Worm (Caenorhabditis elegans) whole organism, L4 larva: ENCODE measurements around the gene frpr-6.

Experiments used
- F26F4.8 ChIP-seq: fragments of 200-800 bp; sonication (Bioruptor generic); conservative IDR thresholded peaks from 2 replicates; pipeline ENCODE4 v1.3.6; 2022; ENCODE audit warnings: missing genetic modification characterization, missing compliant biosample characterization
- F37D6.2 ChIP-seq: sonication (generic microtip); optimal IDR thresholded peaks from 2 replicates; lab custom pipeline; 2016; ENCODE audit warnings: mild to moderate bottlenecking, missing genetic modification characterization, missing compliant biosample characterization
- F44E2.7 ChIP-seq: fragments of 200-800 bp; sonication (Bioruptor generic); IDR thresholded peaks from 2 replicates; pipeline ENCODE4 v2.1.2; 2022; ENCODE audit warnings: missing genetic modification characterization, missing compliant biosample characterization
- R02D3.7 ChIP-seq: fragments of 150-350 bp; sonication (generic microtip); optimal IDR thresholded peaks from 3 replicates; lab custom pipeline; 2014; ENCODE audit warnings: missing biosample characterization, missing genetic modification characterization
- T20F7.1 ChIP-seq: fragments of 200-800 bp; sonication (Bioruptor generic); optimal IDR thresholded peaks from 2 replicates; lab custom pipeline; 2018; ENCODE audit warnings: mild to moderate bottlenecking, missing genetic modification characterization, missing compliant biosample characterization
- Y75B8A.6 ChIP-seq: fragments of 200-800 bp; sonication (Bioruptor generic); IDR thresholded peaks from 2 replicates; pipeline ENCODE4 v1.3.6; 2022; ENCODE audit warnings: missing genetic modification reagents, missing genetic modification characterization, missing compliant biosample characterization
- aha-1 ChIP-seq: fragments of 150-350 bp; peaks from one replicate; lab custom pipeline; 2014; ENCODE audit warnings: missing biosample characterization, missing genetic modification characterization
- ama-1 ChIP-seq: fragments of 150-350 bp; optimal IDR thresholded peaks from 2 replicates; lab custom pipeline; 2014; ENCODE audit warnings: inconsistent platforms, mixed read lengths
- ceh-20 ChIP-seq: fragments of 200-800 bp; sonication (Bioruptor generic); IDR thresholded peaks from 2 replicates; pipeline ENCODE4 v1.3.6; 2022; ENCODE audit warnings: missing genetic modification reagents, missing genetic modification characterization, missing compliant biosample characterization
- ceh-28 ChIP-seq: fragments of 150-350 bp; optimal IDR thresholded peaks from 2 replicates; lab custom pipeline; 2014; ENCODE audit warnings: missing biosample characterization, missing genetic modification reagents, missing genetic modification characterization
- daf-12 ChIP-seq: fragments of 150-350 bp; optimal IDR thresholded peaks from 2 replicates; lab custom pipeline; 2014; ENCODE audit warnings: missing biosample characterization, missing genetic modification reagents, missing genetic modification characterization
- daf-19 ChIP-seq: fragments of 200-800 bp; sonication (Bioruptor generic); conservative IDR thresholded peaks from 2 replicates; pipeline ENCODE4 v1.3.6; 2022; ENCODE audit warnings: missing genetic modification characterization, missing compliant biosample characterization
- fos-1 ChIP-seq: fragments of 150-350 bp; optimal IDR thresholded peaks from 2 replicates; lab custom pipeline; 2014; ENCODE audit warnings: missing biosample characterization, missing genetic modification characterization
- gei-8 ChIP-seq: fragments of 200-800 bp; sonication (Bioruptor generic); optimal IDR thresholded peaks from 2 replicates; lab custom pipeline; 2018; ENCODE audit warnings: mild to moderate bottlenecking, missing genetic modification characterization, missing compliant biosample characterization
- hif-1 ChIP-seq, 2 experiments: sonication (generic microtip); optimal IDR thresholded peaks; 2 replicates each; lab custom pipeline; 2016 to 2017; ENCODE audit warnings: missing compliant biosample characterization in 2 of 2, missing genetic modification characterization in 2 of 2, missing genetic modification reagents in 2 of 2, missing genotype in 2 of 2, mild to moderate bottlenecking in 1 of 2
- hlh-11 ChIP-seq: fragments of 200-800 bp; sonication (Bioruptor generic); optimal IDR thresholded peaks from 2 replicates; lab custom pipeline; 2018; ENCODE audit warnings: mild to moderate bottlenecking, missing genetic modification characterization, missing compliant biosample characterization
- lim-7 ChIP-seq: fragments of 200-800 bp; sonication (Bioruptor generic); IDR thresholded peaks from 2 replicates; pipeline ENCODE4 v1.3.6; 2022; ENCODE audit warnings: missing genetic modification characterization, missing compliant biosample characterization
- lin-15B ChIP-seq: fragments of 150-350 bp; sonication (generic microtip); optimal IDR thresholded peaks from 3 replicates; lab custom pipeline; 2014; ENCODE audit warnings: missing biosample characterization, missing genetic modification characterization
- mdt-29 ChIP-seq: fragments of 200-800 bp; sonication (Bioruptor generic); IDR thresholded peaks from 2 replicates; pipeline ENCODE4 v1.3.6; 2022; ENCODE audit warnings: missing genetic modification reagents, missing genetic modification characterization, missing compliant biosample characterization
- mep-1 ChIP-seq: fragments of 150-350 bp; sonication (generic microtip); optimal IDR thresholded peaks from 3 replicates; lab custom pipeline; 2014; ENCODE audit warnings: missing biosample characterization, missing genetic modification characterization
- mxl-2 ChIP-seq: fragments of 200-800 bp; sonication (Bioruptor generic); conservative IDR thresholded peaks from 2 replicates; pipeline ENCODE4 v1.3.6; 2022; ENCODE audit warnings: missing genetic modification reagents, missing genetic modification characterization, missing compliant biosample characterization
- nhr-10 ChIP-seq: fragments of 150-350 bp; optimal IDR thresholded peaks from 2 replicates; lab custom pipeline; 2014; ENCODE audit warnings: missing biosample characterization, missing genetic modification characterization
- nhr-25 ChIP-seq: sonication (generic microtip); optimal IDR thresholded peaks from 2 replicates; lab custom pipeline; 2017; ENCODE audit warnings: missing genetic modification characterization, mild to moderate bottlenecking, missing compliant biosample characterization, antibody characterized with exemption, moderate library complexity, borderline replicate concordance; ENCODE audit not compliant: insufficient read depth
- saeg-2 ChIP-seq: fragments of 200-800 bp; sonication (Bioruptor generic); IDR thresholded peaks from 2 replicates; pipeline ENCODE4 v1.3.6; 2022; ENCODE audit warnings: missing genetic modification reagents, missing genetic modification characterization, missing compliant biosample characterization
- sdz-12 ChIP-seq: fragments of 200-800 bp; sonication (Bioruptor generic); optimal IDR thresholded peaks from 2 replicates; lab custom pipeline; 2018; ENCODE audit warnings: mild to moderate bottlenecking, missing genetic modification characterization, missing compliant biosample characterization
- set-16 ChIP-seq: fragments of 200-800 bp; sonication (Bioruptor generic); IDR thresholded peaks from 2 replicates; pipeline ENCODE4 v1.3.6; 2022; ENCODE audit warnings: missing genetic modification reagents, missing genetic modification characterization, missing compliant biosample characterization
- unc-62 ChIP-seq, 3 experiments: fragments of 150-350 bp in 1 of 3; sonication (generic microtip); optimal IDR thresholded peaks in 2 of 3; peaks in 1 of 3; 1 replicate in 1 of 3; 2 replicates in 2 of 3; lab custom pipeline; 2014 to 2017; ENCODE audit warnings: missing biosample characterization in 3 of 3, missing genetic modification characterization in 3 of 3, missing genetic modification reagents in 3 of 3, missing genotype in 1 of 3
- zag-1 ChIP-seq: fragments of 150-350 bp; optimal IDR thresholded peaks from 2 replicates; lab custom pipeline; 2014; ENCODE audit warnings: missing biosample characterization, missing genetic modification characterization
- zfp-2 ChIP-seq: sonication (generic microtip); optimal IDR thresholded peaks from 2 replicates; lab custom pipeline; 2016; ENCODE audit warnings: mild to moderate bottlenecking, missing genetic modification characterization, missing compliant biosample characterization
- zfp-3 ChIP-seq: fragments of 200-800 bp; sonication (Bioruptor generic); conservative IDR thresholded peaks from 2 replicates; pipeline ENCODE4 v1.3.6; 2022; ENCODE audit warnings: missing genetic modification reagents, missing genetic modification characterization, missing compliant biosample characterization
- ztf-11 ChIP-seq: fragments of 150-350 bp; optimal IDR thresholded peaks from 2 replicates; lab custom pipeline; 2014; ENCODE audit warnings: missing biosample characterization, missing genetic modification characterization

The frpr-6 gene

DNA sequence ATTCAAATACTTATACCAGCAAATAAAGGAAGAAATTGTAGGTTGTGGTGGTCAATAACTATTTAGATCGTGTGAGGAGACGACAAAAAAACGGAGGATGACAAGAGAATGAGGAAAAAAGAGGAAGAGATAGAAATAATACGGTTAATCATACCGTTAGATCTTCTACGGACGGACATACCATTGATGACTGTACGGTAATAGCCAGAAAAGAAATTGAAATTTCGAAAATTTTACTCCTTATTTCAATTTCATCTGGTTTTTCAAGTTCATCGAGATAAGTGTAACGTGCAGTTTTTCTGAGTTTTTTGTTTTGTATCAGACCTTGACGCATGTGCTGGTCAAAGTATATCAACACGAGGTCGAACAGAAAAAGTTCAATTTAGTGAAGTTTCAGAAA is 35.0 kb downstream of the frpr-6 start:
- TF ChIP-seq ceh-20 (GFP tag; lab: Robert Waterston, UW) = no peak
- TF ChIP-seq unc-62 (GFP tag; optimal IDR thresholded peaks at IDR 0.05 in 1 of 2; lab: Kevin White, UChicago) = peak in 1 of 2 experiments; percentile 13
- no peak for TF ChIP-seq unc-62 (tag; optimal IDR thresholded peaks at IDR 0.05; lab: Kevin White, UChicago)

DNA sequence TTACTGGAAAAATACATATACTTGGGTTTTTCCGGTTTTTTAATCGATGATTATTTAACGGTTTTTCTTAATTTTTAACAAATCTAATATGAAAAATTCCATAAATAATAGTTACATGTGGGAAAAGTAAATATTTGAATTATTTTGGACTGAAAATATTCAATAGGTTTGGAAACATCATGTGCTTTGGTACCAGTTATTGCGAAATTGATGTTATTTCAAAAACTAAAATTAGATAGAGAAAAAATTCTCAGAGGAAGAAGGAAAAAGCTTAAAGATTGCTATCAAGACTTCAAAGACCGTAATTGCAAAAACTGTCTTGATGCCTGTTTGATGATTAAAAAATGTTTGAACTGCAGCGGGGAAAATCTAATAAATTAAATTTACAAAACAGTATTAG is 36.0 kb downstream of the frpr-6 start:
- TF ChIP-seq unc-62 (GFP tag; optimal IDR thresholded peaks at IDR 0.05 in 1 of 2; lab: Kevin White, UChicago) (peak in 1 of 2 experiments; percentile 70), unc-62 (tag; optimal IDR thresholded peaks at IDR 0.05; lab: Kevin White, UChicago) (no peak), gei-8 (no peak)

DNA sequence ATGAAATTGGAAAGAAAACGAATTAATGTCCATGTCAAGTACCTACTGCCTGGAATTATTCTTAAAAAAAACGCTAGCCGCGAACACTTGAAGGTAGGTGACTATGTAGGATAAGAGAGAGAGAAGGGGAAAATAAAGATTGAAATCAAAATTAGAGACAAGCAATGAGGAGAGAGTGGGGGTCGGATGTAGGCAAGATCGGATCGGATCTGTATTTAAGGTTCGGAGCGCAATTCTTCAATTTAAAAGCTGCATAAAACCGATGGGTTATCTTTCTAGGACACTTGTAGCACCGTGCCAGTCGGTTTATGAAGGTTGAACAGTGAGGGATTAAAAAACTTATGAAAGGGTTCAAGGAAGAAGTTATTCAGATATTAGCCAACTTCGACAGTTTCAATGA is 37.8 kb downstream of the frpr-6 start:
- no peak for TF ChIP-seq mxl-2 (GFP tag; lab: Robert Waterston, UW)
- no peak for TF ChIP-seq zag-1 (tag; lab: Kevin White, UChicago)
- TF ChIP-seq daf-19 (GFP tag; lab: Robert Waterston, UW) = no peak
- TF ChIP-seq nhr-25 (tag; lab: Kevin White, UChicago) = no peak
- TF ChIP-seq hlh-11 (tag; lab: Kevin White, UChicago) = no peak
- TF ChIP-seq aha-1 (tag; lab: Kevin White, UChicago) = no peak
- TF ChIP-seq fos-1 (tag; lab: Kevin White, UChicago) = no peak
- TF ChIP-seq lim-7 (GFP tag; lab: Robert Waterston, UW) = no peak
- no peak for TF ChIP-seq sdz-12 (GFP tag; lab: Kevin White, UChicago)
- no peak for TF ChIP-seq mep-1

DNA sequence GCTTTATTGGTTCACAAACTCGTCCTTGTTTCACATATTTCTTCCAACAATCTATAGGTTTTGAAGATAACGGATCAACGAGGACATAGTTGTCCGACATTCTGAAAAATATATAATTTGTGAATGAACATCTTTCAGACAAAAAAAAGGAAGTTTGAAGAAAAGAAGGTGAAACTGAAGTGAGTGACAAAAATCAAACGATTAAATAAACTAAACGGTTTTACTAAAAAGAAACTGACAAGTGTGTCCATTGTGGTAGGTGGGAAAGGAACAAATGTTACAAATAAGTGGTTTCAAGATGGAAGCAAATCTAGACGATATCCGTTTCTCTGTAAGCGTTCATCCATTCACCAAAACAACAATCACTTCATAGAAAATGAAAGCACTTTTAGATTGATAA is 38.6 kb downstream of the frpr-6 start, which contains the start of gene C25E10.12:
Gene C25E10.12, minus strand, starts transcription at position 101 of the 400 bp plus-strand sequence.
- TF ChIP-seq F37D6.2 (no peak), Y75B8A.6 (GFP tag; lab: Robert Waterston, UW) (no peak), zfp-2 (tag; lab: Kevin White, UChicago) (no peak), zag-1 (tag; lab: Kevin White, UChicago) (no peak), lin-15B (tag; lab: Kevin White, UChicago) (no peak), ama-1 (no peak), F26F4.8 (GFP tag; lab: Robert Waterston, UW) (no peak), ztf-11 (tag; lab: Kevin White, UChicago) (no peak), daf-12 (tag; lab: Kevin White, UChicago) (no peak), hif-1 (tag; optimal IDR thresholded peaks at IDR 0.05; lab: Kevin White, UChicago) (no peak), T20F7.1 (GFP tag; lab: Kevin White, UChicago) (no peak), saeg-2 (GFP tag; lab: Robert Waterston, UW) (no peak), ceh-28 (tag; lab: Kevin White, UChicago) (no peak), zfp-3 (GFP tag; lab: Robert Waterston, UW) (no peak), R02D3.7 (no peak), gei-8 (no peak), sdz-12 (GFP tag; lab: Kevin White, UChicago) (no peak), unc-62 (GFP tag; optimal IDR thresholded peaks at IDR 0.05 in 1 of 2; lab: Kevin White, UChicago) (no peak), unc-62 (tag; optimal IDR thresholded peaks at IDR 0.05; lab: Kevin White, UChicago) (no peak), mxl-2 (GFP tag; lab: Robert Waterston, UW) (no peak), fos-1 (tag; lab: Kevin White, UChicago) (no peak)

DNA sequence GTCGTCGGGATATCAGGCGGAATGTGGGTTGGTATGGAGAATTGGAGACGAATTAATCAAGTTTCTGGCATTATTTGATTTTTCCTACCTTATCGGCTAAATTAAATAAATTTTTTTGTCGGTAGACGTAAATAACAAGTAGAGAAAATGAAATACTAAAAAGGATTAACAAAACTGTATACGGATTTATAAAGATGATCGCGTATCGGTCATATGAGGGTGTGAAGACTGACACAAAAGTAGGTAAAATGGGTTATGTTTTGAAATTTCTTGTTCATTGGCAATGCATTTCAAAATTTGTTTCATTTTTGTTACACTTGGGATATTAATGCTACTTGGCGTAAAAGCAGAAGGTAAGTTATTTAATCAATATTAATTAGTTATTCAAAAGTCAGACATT is 41.5 kb downstream of the frpr-6 start, which contains the start of the genes C25E10.16 and C25E10.13:
Gene C25E10.16, minus strand, starts transcription at position 101 of the 400 bp plus-strand sequence.
Gene C25E10.13, plus strand, starts transcription at position 256 of the 400 bp plus-strand sequence.
- TF ChIP-seq set-16 (GFP tag; lab: Robert Waterston, UW) = no peak
- TF ChIP-seq mdt-29 (GFP tag; lab: Robert Waterston, UW) = no peak
- no peak for TF ChIP-seq F44E2.7 (GFP tag; lab: Robert Waterston, UW)
- no peak for TF ChIP-seq nhr-10 (tag; lab: Kevin White, UChicago)
- TF ChIP-seq daf-19 (GFP tag; lab: Robert Waterston, UW) = no peak
